Worm (Caenorhabditis elegans): Measurements from ENCODE around the gene F42C5.6.

F42C5.6 gene

DNA sequence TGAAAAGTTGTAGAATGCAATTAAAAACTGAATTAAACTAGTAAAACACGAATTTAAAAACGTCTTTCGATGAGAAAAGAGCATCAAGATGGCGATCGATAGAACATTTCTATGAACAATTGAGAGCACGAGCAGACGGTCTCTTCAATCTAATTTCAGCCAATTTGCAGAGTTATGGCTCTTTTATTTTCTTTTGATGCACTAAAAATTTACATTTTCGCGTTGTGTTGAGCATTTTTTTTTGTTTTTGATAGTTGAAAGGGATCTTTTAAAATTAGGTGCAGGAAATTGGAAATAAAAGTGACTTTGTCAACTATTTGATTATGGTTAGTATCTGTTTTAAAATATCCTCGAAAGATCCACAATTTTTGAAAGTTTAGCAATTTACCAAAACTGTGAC lies at the start of gene F42C5.6:
Gene F42C5.6 (minus strand): TSS at position 101 of the 400 bp plus-strand sequence.
- TF ChIP-seq mep-1 (tag; optimal IDR thresholded peaks at IDR 0.05) = no peak
- TF ChIP-seq ceh-39 (tag; optimal IDR thresholded peaks at IDR 0.05) = no peak
- no peak for TF ChIP-seq nhr-28 (tag; optimal IDR thresholded peaks at IDR 0.05)
- TF ChIP-seq ham-2 (GFP tag; optimal IDR thresholded peaks at IDR 0.05) = no peak
- TF ChIP-seq bed-3 (GFP tag; optimal IDR thresholded peaks at IDR 0.05) = no peak
- TF ChIP-seq drap-1 (GFP tag; optimal IDR thresholded peaks at IDR 0.05) = no peak
- TF ChIP-seq hlh-1 (tag; optimal IDR thresholded peaks at IDR 0.05) = no peak
- TF ChIP-seq elt-1 (tag; optimal IDR thresholded peaks at IDR 0.05; ENCODE audit: borderline replicate concordance, insufficient read depth) = no peak
- no peak for TF ChIP-seq ceh-83 (GFP tag; optimal IDR thresholded peaks at IDR 0.05)

DNA sequence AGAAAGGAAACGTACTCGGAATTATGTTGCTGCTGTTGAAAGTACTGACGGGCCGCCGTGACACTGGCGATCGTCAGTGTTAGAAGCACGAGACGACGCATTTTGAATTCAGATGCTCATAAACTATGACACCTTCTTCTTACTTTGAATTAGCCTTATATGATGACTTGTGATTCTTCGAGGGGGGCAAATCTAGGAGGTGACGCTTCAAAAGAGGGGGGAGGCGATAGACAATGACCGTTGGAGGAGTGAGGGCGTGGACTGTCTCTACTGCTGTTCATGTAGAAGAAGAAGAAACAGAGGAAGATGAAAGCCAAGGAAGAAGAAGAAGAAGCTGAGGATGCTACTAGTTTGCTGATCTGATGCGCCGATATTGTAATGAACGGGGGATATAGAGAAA lies 37.9 kb upstream of the F42C5.6 start, which contains the start of gene daf-42:
Gene daf-42 (minus strand): TSS at position 101 of the 400 bp plus-strand sequence.
- TF ChIP-seq elt-1 (tag; optimal IDR thresholded peaks at IDR 0.05; ENCODE audit: borderline replicate concordance, insufficient read depth) (no peak), nhr-28 (tag; optimal IDR thresholded peaks at IDR 0.05) (no peak), sem-2 (GFP tag; optimal IDR thresholded peaks at IDR 0.05) (no peak), unc-39 (tag; optimal IDR thresholded peaks at IDR 0.05) (no peak), ham-2 (GFP tag; optimal IDR thresholded peaks at IDR 0.05) (no peak), M03D4.4 (tag; optimal IDR thresholded peaks at IDR 0.05) (no peak), snpc-4 (tag; optimal IDR thresholded peaks at IDR 0.05) (no peak), ceh-39 (tag; optimal IDR thresholded peaks at IDR 0.05) (no peak), mep-1 (tag; optimal IDR thresholded peaks at IDR 0.05) (no peak), lsy-2 (tag; optimal IDR thresholded peaks at IDR 0.05) (no peak), nhr-76 (tag; optimal IDR thresholded peaks at IDR 0.05) (no peak), pha-4 (tag; optimal IDR thresholded peaks at IDR 0.05) (no peak), mls-2 (tag; optimal IDR thresholded peaks at IDR 0.05) (no peak), unc-120 (tag; optimal IDR thresholded peaks at IDR 0.05; ENCODE audit: poor library complexity, severe bottlenecking) (no peak), lin-32 (GFP tag; optimal IDR thresholded peaks at IDR 0.05) (no peak), blmp-1 (tag; optimal IDR thresholded peaks at IDR 0.05) (no peak), nhr-2 (tag; optimal IDR thresholded peaks at IDR 0.05) (no peak), flh-1 (GFP tag; optimal IDR thresholded peaks at IDR 0.05) (no peak)

DNA sequence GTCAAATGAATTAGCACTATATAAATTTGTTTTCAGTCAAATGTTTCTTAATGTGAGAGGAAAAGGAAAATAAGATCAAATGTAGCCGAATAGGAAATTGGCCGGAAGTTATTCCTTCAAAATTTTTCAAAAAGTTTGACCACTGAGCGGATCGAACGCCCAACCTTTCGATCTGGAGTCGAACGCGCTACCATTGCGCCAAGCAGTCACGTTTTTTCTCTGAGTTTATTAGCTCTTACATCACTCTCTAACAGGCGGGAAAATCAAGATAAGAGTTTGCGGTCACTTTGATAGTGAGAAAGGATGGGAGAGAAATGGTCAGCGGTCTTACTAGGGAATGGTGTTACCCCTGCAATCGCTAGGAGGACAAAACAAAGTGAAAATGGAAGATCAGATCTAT lies 35.1 kb upstream of the F42C5.6 start:
- TF ChIP-seq pha-4 (tag; optimal IDR thresholded peaks at IDR 0.05) (no peak), elt-1 (tag; optimal IDR thresholded peaks at IDR 0.05; ENCODE audit: borderline replicate concordance, insufficient read depth) (no peak), ceh-43 (GFP tag; optimal IDR thresholded peaks at IDR 0.05) (no peak), M03D4.4 (tag; optimal IDR thresholded peaks at IDR 0.05) (no peak), nhr-237 (tag; optimal IDR thresholded peaks at IDR 0.05) (no peak), unc-120 (tag; optimal IDR thresholded peaks at IDR 0.05; ENCODE audit: poor library complexity, severe bottlenecking) (no peak), hlh-1 (tag; optimal IDR thresholded peaks at IDR 0.05) (no peak), lin-13 (tag; optimal IDR thresholded peaks at IDR 0.05) (no peak), drap-1 (GFP tag; optimal IDR thresholded peaks at IDR 0.05) (no peak)

DNA sequence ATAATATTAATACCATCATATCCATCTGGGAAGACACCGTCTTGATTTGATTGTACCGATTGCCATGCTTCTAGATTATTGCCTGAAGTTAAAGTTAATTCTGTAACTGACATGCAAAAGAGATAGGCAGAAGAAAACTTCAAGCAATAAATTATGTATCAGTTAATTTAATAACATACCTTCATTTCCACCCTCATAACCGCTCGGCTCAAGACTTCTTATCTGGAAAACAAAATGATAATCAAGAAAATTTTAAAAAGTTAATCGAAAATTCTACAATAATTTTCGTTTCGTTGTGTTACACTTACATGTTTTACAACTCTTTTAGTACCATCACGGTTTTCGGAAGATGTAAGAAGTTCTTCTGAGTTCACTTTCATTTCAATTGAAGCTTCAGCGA lies 33.3 kb upstream of the F42C5.6 start:
- TF ChIP-seq unc-120 (tag; optimal IDR thresholded peaks at IDR 0.05; ENCODE audit: poor library complexity, severe bottlenecking) (no peak), ces-1 (GFP tag; optimal IDR thresholded peaks at IDR 0.05) (no peak), pha-4 (tag; optimal IDR thresholded peaks at IDR 0.05) (no peak), unc-39 (tag; optimal IDR thresholded peaks at IDR 0.05) (no peak), ztf-11 (tag; optimal IDR thresholded peaks at IDR 0.05) (no peak), lin-32 (GFP tag; optimal IDR thresholded peaks at IDR 0.05) (no peak), ham-2 (GFP tag; optimal IDR thresholded peaks at IDR 0.05) (no peak), elt-1 (tag; optimal IDR thresholded peaks at IDR 0.05; ENCODE audit: borderline replicate concordance, insufficient read depth) (no peak), cnd-1 (tag; optimal IDR thresholded peaks at IDR 0.05) (no peak)

ce11 chrIV:7339095-7339494 lies 30.2 kb upstream of the F42C5.6 start:
- no peak for TF ChIP-seq pha-4 (tag; optimal IDR thresholded peaks at IDR 0.05)
- TF ChIP-seq lsy-2 (tag; optimal IDR thresholded peaks at IDR 0.05) = no peak
- TF ChIP-seq ceh-43 (GFP tag; optimal IDR thresholded peaks at IDR 0.05) = no peak
- no peak for TF ChIP-seq mls-2 (tag; optimal IDR thresholded peaks at IDR 0.05)
- TF ChIP-seq unc-39 (tag; optimal IDR thresholded peaks at IDR 0.05) = no peak
- TF ChIP-seq ces-1 (GFP tag; optimal IDR thresholded peaks at IDR 0.05) = no peak
- no peak for TF ChIP-seq tbx-8 (GFP tag; optimal IDR thresholded peaks at IDR 0.05)
- TF ChIP-seq unc-120 (tag; optimal IDR thresholded peaks at IDR 0.05; ENCODE audit: poor library complexity, severe bottlenecking) = no peak
- TF ChIP-seq lin-32 (GFP tag; optimal IDR thresholded peaks at IDR 0.05) = no peak
- no peak for TF ChIP-seq zip-8 (tag; optimal IDR thresholded peaks at IDR 0.05)
- no peak for TF ChIP-seq mab-5 (tag; optimal IDR thresholded peaks at IDR 0.05)
- no peak for TF ChIP-seq ceh-83 (GFP tag; optimal IDR thresholded peaks at IDR 0.05)
- TF ChIP-seq nhr-76 (tag; optimal IDR thresholded peaks at IDR 0.05) = no peak

All from whole organism, mixed stage, embryonic.